Worm (Caenorhabditis elegans) whole organism, L3 larva: ENCODE measurements around the gene csn-4.
"Not testable (repeated sequence)": the region's sequence is repeated elsewhere in the genome, so short reads cannot be mapped to it uniquely, and the experiment has no call there.

Experiments used
- R02D3.7 ChIP-seq: fragments of 150-350 bp; optimal IDR thresholded peaks from 2 replicates; lab custom pipeline; 2014; ENCODE audit warnings: missing biosample characterization, missing genetic modification characterization
- ZK546.5 ChIP-seq: sonication (generic microtip); optimal IDR thresholded peaks from 2 replicates; lab custom pipeline; 2017; ENCODE audit warnings: missing biosample characterization, missing genetic modification characterization
- aly-2 ChIP-seq: fragments of 150-350 bp; optimal IDR thresholded peaks from 2 replicates; lab custom pipeline; 2014; ENCODE audit warnings: missing biosample characterization, missing genetic modification characterization
- ama-1 ChIP-seq: fragments of 150-350 bp; optimal IDR thresholded peaks from 2 replicates; lab custom pipeline; 2018
- ceh-16 ChIP-seq: sonication (generic microtip); optimal IDR thresholded peaks from 2 replicates; lab custom pipeline; 2017; ENCODE audit warnings: missing biosample characterization, missing genetic modification characterization
- ceh-28 ChIP-seq: fragments of 150-350 bp; optimal IDR thresholded peaks from 2 replicates; lab custom pipeline; 2014; ENCODE audit warnings: missing biosample characterization, missing genetic modification reagents, missing genetic modification characterization
- ceh-82 ChIP-seq: fragments of 150-350 bp; optimal IDR thresholded peaks from 2 replicates; lab custom pipeline; 2014; ENCODE audit warnings: missing biosample characterization, missing genetic modification characterization
- daf-12 ChIP-seq: fragments of 150-350 bp; optimal IDR thresholded peaks from 2 replicates; lab custom pipeline; 2014; ENCODE audit warnings: missing biosample characterization, missing genetic modification reagents, missing genetic modification characterization
- egl-5 ChIP-seq: fragments of 150-350 bp; optimal IDR thresholded peaks from 2 replicates; lab custom pipeline; 2017; ENCODE audit warnings: missing biosample characterization, missing genetic modification reagents, missing genetic modification characterization, inconsistent platforms
- elt-1 ChIP-seq: fragments of 150-350 bp; optimal IDR thresholded peaks from 2 replicates; lab custom pipeline; 2014; ENCODE audit warnings: missing biosample characterization, missing genetic modification characterization
- elt-3 ChIP-seq, 3 experiments: fragments of 150-350 bp in 1 of 3; sonication (generic microtip) in 2 of 3; optimal IDR thresholded peaks; 2 replicates in 2 of 3; 4 replicates in 1 of 3; lab custom pipeline; 2014 to 2017; ENCODE audit warnings: missing biosample characterization in 3 of 3, missing genetic modification characterization in 3 of 3
- eor-1 ChIP-seq, 2 experiments: fragments of 150-350 bp; optimal IDR thresholded peaks; 2 replicates each; lab custom pipeline; 2014 to 2018; ENCODE audit warnings: missing biosample characterization in 2 of 2, missing genetic modification characterization in 2 of 2
- fkh-2 ChIP-seq: fragments of 150-350 bp; optimal IDR thresholded peaks from 2 replicates; lab custom pipeline; 2014; ENCODE audit warnings: missing biosample characterization, missing genetic modification reagents, missing genetic modification characterization
- fos-1 ChIP-seq: fragments of 150-350 bp; optimal IDR thresholded peaks from 2 replicates; lab custom pipeline; 2014; ENCODE audit warnings: missing biosample characterization, missing genetic modification characterization
- hmg-11 ChIP-seq: sonication (generic microtip); optimal IDR thresholded peaks from 2 replicates; lab custom pipeline; 2016; ENCODE audit warnings: missing genetic modification characterization, missing compliant biosample characterization
- lin-15B ChIP-seq: fragments of 150-350 bp; optimal IDR thresholded peaks from 2 replicates; lab custom pipeline; 2014; ENCODE audit warnings: missing biosample characterization, missing genetic modification characterization
- lsy-12 ChIP-seq: sonication (generic microtip); optimal IDR thresholded peaks from 2 replicates; lab custom pipeline; 2016; ENCODE audit warnings: mild to moderate bottlenecking, missing genetic modification characterization, missing compliant biosample characterization
- mml-1 ChIP-seq: fragments of 150-350 bp; sonication (generic microtip); optimal IDR thresholded peaks from 3 replicates; lab custom pipeline; 2014; ENCODE audit warnings: missing biosample characterization, missing genetic modification characterization
- nfya-1 ChIP-seq: sonication (generic microtip); optimal IDR thresholded peaks from 2 replicates; lab custom pipeline; 2017; ENCODE audit warnings: missing genetic modification characterization, mild to moderate bottlenecking, missing compliant biosample characterization, antibody characterized with exemption, moderate library complexity; ENCODE audit not compliant: insufficient read depth
- nhr-12 ChIP-seq: fragments of 150-350 bp; optimal IDR thresholded peaks from 2 replicates; lab custom pipeline; 2014; ENCODE audit warnings: missing biosample characterization, missing genetic modification characterization
- nhr-23 ChIP-seq: fragments of 150-350 bp; optimal IDR thresholded peaks from 2 replicates; lab custom pipeline; 2014; ENCODE audit warnings: missing biosample characterization, missing genetic modification reagents, missing genetic modification characterization
- nhr-25 ChIP-seq: sonication (generic microtip); optimal IDR thresholded peaks from 2 replicates; lab custom pipeline; 2017; ENCODE audit warnings: missing biosample characterization, missing genetic modification characterization
- nhr-28 ChIP-seq: fragments of 150-350 bp; optimal IDR thresholded peaks from 2 replicates; lab custom pipeline; 2014; ENCODE audit warnings: missing biosample characterization, missing genetic modification characterization
- nhr-67 ChIP-seq: fragments of 150-350 bp; optimal IDR thresholded peaks from 2 replicates; lab custom pipeline; 2014; ENCODE audit warnings: missing biosample characterization, missing genetic modification characterization
- pha-4 ChIP-seq: fragments of 150-350 bp; optimal IDR thresholded peaks from 2 replicates; lab custom pipeline; 2014; ENCODE audit warnings: missing biosample characterization, missing genetic modification reagents, missing genetic modification characterization
- pqm-1 ChIP-seq: fragments of 150-350 bp; optimal IDR thresholded peaks from 2 replicates; lab custom pipeline; 2017; ENCODE audit warnings: missing biosample characterization, missing genetic modification characterization, inconsistent platforms
- skn-1 ChIP-seq: fragments of 150-350 bp; optimal IDR thresholded peaks from 2 replicates; lab custom pipeline; 2014; ENCODE audit warnings: missing biosample characterization, missing genetic modification characterization
- snpc-4 ChIP-seq: fragments of 150-350 bp; optimal IDR thresholded peaks from 2 replicates; lab custom pipeline; 2014; ENCODE audit warnings: missing biosample characterization, missing genetic modification characterization
- unc-39 ChIP-seq: sonication (generic microtip); optimal IDR thresholded peaks from 4 replicates; lab custom pipeline; 2017; ENCODE audit warnings: missing biosample characterization, missing genetic modification characterization
- unc-62 ChIP-seq: fragments of 150-350 bp; sonication (generic microtip); optimal IDR thresholded peaks from 4 replicates; lab custom pipeline; 2014; ENCODE audit warnings: missing biosample characterization, missing genetic modification reagents, missing genetic modification characterization
- zag-1 ChIP-seq: fragments of 150-350 bp; optimal IDR thresholded peaks from 2 replicates; lab custom pipeline; 2014; ENCODE audit warnings: missing biosample characterization, missing genetic modification characterization
- ztf-4 ChIP-seq: fragments of 150-350 bp; optimal IDR thresholded peaks from 2 replicates; lab custom pipeline; 2014; ENCODE audit warnings: missing biosample characterization, missing genetic modification characterization

Gene csn-4

DNA sequence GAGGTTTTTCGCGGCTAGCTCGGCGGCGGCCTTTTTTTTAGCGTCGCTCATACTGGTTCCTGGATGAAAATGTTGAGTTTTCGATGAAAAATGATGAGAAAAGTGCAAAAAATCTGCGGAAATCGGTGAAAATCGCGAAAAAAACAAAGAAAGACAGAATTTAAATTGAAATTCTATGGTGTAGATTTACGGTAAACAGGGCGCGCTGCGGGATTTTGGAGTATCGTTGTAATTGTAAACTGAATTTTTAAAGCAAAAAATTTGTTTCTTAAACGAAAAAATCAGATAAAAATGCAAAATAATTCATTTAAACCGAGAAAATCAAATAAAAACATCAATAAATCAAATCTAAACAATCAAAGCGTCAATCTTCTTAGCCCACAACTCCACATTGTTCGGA is 32.1 kb downstream of the csn-4 start, which contains the start of gene dcap-1:
Gene dcap-1, minus strand, starts transcription at position 59 of the 400 bp plus-strand sequence.
- TF ChIP-seq lin-15B (tag; lab: Kevin White, UChicago), result peak; percentile 64
- peak; percentile 45 for TF ChIP-seq pha-4 (tag; lab: Kevin White, UChicago)
- TF ChIP-seq R02D3.7, result peak; percentile 95
- TF ChIP-seq fkh-2, result no peak
- TF ChIP-seq hmg-11 (tag; lab: Kevin White, UChicago), result peak; percentile 2
- no peak for TF ChIP-seq unc-62 (GFP tag; lab: Kevin White, UChicago)
- peak; percentile 21 for TF ChIP-seq nfya-1 (tag; lab: Kevin White, UChicago)
- TF ChIP-seq aly-2 (tag; lab: Kevin White, UChicago), result no peak
- TF ChIP-seq elt-3 (tag; optimal IDR thresholded peaks at IDR 0.05; lab: Kevin White, UChicago), result no peak
- TF ChIP-seq ama-1, result peak; percentile 12
- no peak for TF ChIP-seq skn-1
- no peak for TF ChIP-seq nhr-23 (tag; lab: Kevin White, UChicago)
- peak; percentile 3 for TF ChIP-seq nhr-25 (tag; lab: Kevin White, UChicago)

DNA sequence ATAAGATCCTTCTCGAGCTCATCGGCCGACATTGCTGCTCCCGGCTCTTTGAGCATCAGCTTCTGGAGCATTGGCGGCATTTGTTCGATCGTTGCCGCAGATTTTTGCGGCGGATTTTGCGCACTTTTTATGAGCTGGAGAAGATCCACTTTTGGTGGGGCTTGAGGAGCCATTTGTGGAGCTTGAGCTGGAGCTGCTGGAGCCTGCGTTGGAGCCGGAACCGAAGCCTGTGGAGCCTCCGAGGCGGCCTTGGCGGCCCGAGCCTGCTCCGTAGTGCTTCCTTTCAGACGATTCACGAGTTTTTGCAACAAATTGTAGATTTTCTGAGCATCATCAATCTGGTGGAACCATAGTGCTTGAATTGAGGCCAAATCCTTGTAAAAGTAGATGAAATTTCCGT is 32.8 kb downstream of the csn-4 start:
- no peak for TF ChIP-seq fos-1 (tag; lab: Kevin White, UChicago)
- no peak for TF ChIP-seq nhr-67 (tag; lab: Kevin White, UChicago)
- no peak for TF ChIP-seq daf-12 (tag; lab: Kevin White, UChicago)
- no peak for TF ChIP-seq ama-1
- TF ChIP-seq elt-1 (tag; lab: Kevin White, UChicago), result no peak
- no peak for TF ChIP-seq ZK546.5 (tag; lab: Kevin White, UChicago)
- no peak for TF ChIP-seq egl-5
- TF ChIP-seq zag-1, result no peak
- TF ChIP-seq nhr-12, result no peak
- TF ChIP-seq unc-62 (GFP tag; lab: Kevin White, UChicago), result no peak
- no peak for TF ChIP-seq snpc-4
- TF ChIP-seq mml-1 (tag; lab: Kevin White, UChicago), result no peak
- no peak for TF ChIP-seq ceh-16
- no peak for TF ChIP-seq nfya-1 (tag; lab: Kevin White, UChicago)
- TF ChIP-seq skn-1, result no peak

DNA sequence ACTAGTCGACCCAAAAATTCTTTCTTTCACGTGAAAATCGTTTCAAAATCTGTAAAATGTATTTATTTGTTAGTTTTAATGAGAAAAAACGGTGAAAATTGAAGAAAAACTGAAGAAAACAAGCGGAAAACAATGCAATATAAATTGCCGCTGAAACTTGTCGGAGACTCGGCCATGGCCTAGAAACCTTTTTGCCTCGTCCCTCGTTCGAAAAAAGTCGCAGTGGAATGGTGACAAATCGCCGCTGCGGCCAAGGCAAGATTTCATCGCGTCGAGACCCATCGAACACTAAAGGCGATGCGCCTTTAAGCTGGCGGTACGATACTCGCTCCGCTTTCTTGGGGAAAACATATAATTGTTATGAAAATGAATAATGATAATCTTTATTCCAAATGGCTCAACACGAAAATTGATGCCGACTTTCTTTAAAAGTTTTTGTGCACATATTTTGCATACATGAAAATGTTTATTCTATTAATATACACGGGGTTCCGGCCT is 35.1 kb downstream of the csn-4 start, which contains the start of gene Y55F3AM.21:
Gene Y55F3AM.21, minus strand, starts transcription at position 51 of the 498 bp plus-strand sequence.
- TF ChIP-seq nhr-25, ZK546.5, nhr-28 (tag; lab: Kevin White, UChicago): not testable (repeated sequence)

DNA sequence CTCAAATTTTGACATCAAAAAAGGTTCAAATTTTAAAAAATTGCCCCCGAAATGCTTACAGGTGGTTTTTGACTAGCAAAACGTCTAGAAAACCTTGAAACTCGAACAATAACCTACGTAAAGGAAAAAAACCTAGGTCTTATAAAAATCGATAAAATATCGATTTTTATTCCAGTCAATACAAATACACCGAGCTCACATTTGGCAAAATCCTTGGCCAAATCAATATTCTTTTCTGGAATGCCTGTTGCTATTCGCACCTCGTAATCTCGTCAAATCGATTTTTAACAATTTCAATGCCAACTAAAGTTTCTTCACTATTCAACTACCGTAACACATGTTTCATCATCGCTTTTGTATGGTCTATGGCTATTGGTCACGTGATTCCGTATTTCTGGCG is 39.8 kb downstream of the csn-4 start:
- TF ChIP-seq ceh-16, result no peak
- TF ChIP-seq ama-1, result no peak
- TF ChIP-seq ceh-28 (tag; lab: Kevin White, UChicago), result peak; percentile 53
- no peak for TF ChIP-seq elt-1 (tag; lab: Kevin White, UChicago)
- TF ChIP-seq pqm-1 (tag; lab: Kevin White, UChicago), result no peak

DNA sequence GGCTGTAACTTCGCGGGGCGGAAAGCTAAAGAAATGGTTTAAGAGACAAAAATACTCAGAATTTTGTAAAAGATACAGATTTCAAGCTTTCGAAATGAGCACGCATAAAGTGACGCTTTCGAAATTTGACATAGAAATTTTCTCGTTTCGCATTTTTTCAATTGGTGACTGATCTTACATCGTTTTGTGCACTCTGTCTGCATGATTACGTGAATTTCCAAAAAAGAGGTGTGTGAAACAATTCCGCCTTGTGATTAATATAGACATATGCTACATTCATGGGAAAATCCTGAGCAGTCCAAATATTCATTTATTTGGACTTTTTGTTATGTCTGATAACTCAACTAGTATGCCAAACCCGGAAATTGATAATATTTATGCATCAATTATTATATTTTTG is 41.1 kb downstream of the csn-4 start, which contains the start of gene srx-12:
Gene srx-12, plus strand, starts transcription at position 301 of the 400 bp plus-strand sequence.
- TF ChIP-seq ama-1, result no peak
- no peak for TF ChIP-seq elt-3 (tag; optimal IDR thresholded peaks at IDR 0.05; lab: Kevin White, UChicago)
- TF ChIP-seq unc-39, result no peak
- TF ChIP-seq nfya-1 (tag; lab: Kevin White, UChicago), result no peak
- TF ChIP-seq lsy-12 (tag; lab: Kevin White, UChicago), result no peak
- no peak for TF ChIP-seq ceh-82 (tag; lab: Kevin White, UChicago)
- TF ChIP-seq nhr-23 (tag; lab: Kevin White, UChicago), result no peak
- TF ChIP-seq eor-1 (tag; optimal IDR thresholded peaks at IDR 0.05; lab: Kevin White, UChicago), result no peak

DNA sequence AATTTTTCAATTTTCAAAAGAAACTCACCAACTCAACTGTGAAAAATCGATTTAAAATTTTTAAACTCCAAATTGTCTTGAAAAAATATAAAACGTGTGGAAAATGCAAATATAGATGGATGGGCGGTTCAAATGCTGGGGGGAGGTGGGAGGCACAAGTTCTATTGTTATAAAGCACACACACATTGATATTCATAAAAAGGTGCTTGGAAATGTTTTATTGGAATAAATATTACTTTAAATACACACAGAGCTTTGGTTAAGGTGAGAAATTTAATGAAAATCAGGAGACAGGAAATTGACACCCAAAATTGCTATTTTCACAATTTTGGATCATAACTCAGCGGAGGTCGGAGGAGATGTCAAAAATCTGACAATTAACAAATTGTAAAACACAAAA is 42.5 kb downstream of the csn-4 start, which contains the start of gene Y55F3AM.11:
Gene Y55F3AM.11, minus strand, starts transcription at position 101 of the 400 bp plus-strand sequence.
- TF ChIP-seq ZK546.5 (tag; lab: Kevin White, UChicago) (no peak), ceh-82 (tag; lab: Kevin White, UChicago) (no peak), skn-1 (no peak), ztf-4 (tag; lab: Kevin White, UChicago) (no peak), nhr-25 (tag; lab: Kevin White, UChicago) (no peak), daf-12 (tag; lab: Kevin White, UChicago) (no peak), elt-3 (tag; optimal IDR thresholded peaks at IDR 0.05; lab: Kevin White, UChicago) (no peak), mml-1 (tag; lab: Kevin White, UChicago) (no peak), lin-15B (tag; lab: Kevin White, UChicago) (no peak), unc-39 (no peak)
- TF ChIP-seq, all 47 proteins: peak for 0
